Fruit fly (Drosophila melanogaster) S2 (cell line): ENCODE measurements around the gene fzr.

Source experiments
- CG8478 ChIP-seq: fragments of >200 bp; optimal IDR thresholded peaks from 2 replicates; lab custom pipeline; 2018
- CTCF ChIP-seq, 2 experiments: fragments of >200 bp; optimal IDR thresholded peaks; 2 replicates each; lab custom pipeline; 2018

The fzr gene

dm6 chrX:4644768-4645167 lies 34.6 kb downstream of the fzr start, which contains the start of gene CG3062:
Gene CG3062 (minus strand): TSS chrX:4644868.
- TF ChIP-seq CTCF (optimal IDR thresholded peaks at IDR 0.05; lab: Kevin White, UChicago) (no peak), CG8478 (lab: Kevin White, UChicago) (no peak)

- TF ChIP-seq CG8478 (lab: Kevin White, UChicago) (no peak), CTCF (optimal IDR thresholded peaks at IDR 0.05; lab: Kevin White, UChicago) (no peak)
Observed at dm6 chrX:4643887-4644286, 35.5 kb downstream of the fzr start, which contains the start of gene CG3081. Gene CG3081 (minus strand): TSS chrX:4643987.

- TF ChIP-seq CG8478 (lab: Kevin White, UChicago), result no peak
- TF ChIP-seq CTCF (optimal IDR thresholded peaks at IDR 0.05; lab: Kevin White, UChicago), result no peak
Observed at dm6 chrX:4635856-4636486, 43.4 kb downstream of the fzr start, which contains the start of the genes Alms1a and pon. Gene Alms1a (minus strand): TSS chrX:4636004. Gene pon (plus strand): TSS chrX:4636318.

- TF ChIP-seq CTCF (optimal IDR thresholded peaks at IDR 0.05; lab: Kevin White, UChicago) (no peak), CG8478 (lab: Kevin White, UChicago) (no peak)
Observed at dm6 chrX:4630836-4631235, 48.5 kb downstream of the fzr start, which contains the start of gene Alms1b. Gene Alms1b (minus strand): TSS chrX:4630936.

- no peak for TF ChIP-seq CG8478 (lab: Kevin White, UChicago)
- no peak for TF ChIP-seq CTCF (optimal IDR thresholded peaks at IDR 0.05; lab: Kevin White, UChicago)
Observed at dm6 chrX:4627160-4627559, 52.2 kb downstream of the fzr start.

dm6 chrX:4618869-4619268 lies 60.5 kb downstream of the fzr start:
- TF ChIP-seq CG8478 (lab: Kevin White, UChicago) (no peak), CTCF (optimal IDR thresholded peaks at IDR 0.05; lab: Kevin White, UChicago) (no peak)
